Worm (Caenorhabditis elegans): ENCODE measurements around the gene Y17G9B.5.

The Y17G9B.5 gene

DNA sequence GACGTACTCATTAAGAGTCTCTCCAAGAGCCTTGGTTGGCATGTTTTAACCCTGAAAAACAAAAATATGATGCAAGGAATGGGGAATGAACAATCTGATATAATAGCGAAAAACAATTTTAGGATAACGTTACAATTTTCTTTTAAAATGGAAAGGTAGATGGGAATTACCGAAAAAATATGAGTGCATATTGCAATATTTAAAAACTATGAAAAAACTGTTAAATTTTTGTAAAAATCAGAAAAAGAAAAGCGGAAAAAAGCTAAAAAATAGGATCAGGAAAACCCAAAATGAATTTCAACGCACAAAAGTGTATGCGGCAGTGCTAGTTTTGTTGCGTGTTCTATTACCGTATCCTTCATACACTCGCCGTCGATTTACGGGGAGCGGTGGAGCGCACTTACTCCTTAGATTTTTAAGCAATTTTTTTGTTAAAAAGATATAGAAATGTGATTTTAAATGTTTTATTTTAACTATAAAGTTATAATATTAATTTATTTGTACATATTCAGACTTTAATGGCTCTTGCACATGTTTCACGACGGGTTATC lies at the start of gene Y17G9B.5, which contains the start of gene rpl-20 (continued):
- TF ChIP-seq snpc-1.3 (tag; optimal IDR thresholded peaks at IDR 0.05; ENCODE audit: insufficient read depth) (peak; percentile 99), attf-6 (GFP tag; IDR thresholded peaks at IDR 0.05) (peak; percentile 94), lin-26 (GFP tag; IDR thresholded peaks at IDR 0.05) (peak; percentile 90), tlf-1 (GFP tag; optimal IDR thresholded peaks at IDR 0.05) (peak; percentile 100), mcd-1 (GFP tag; IDR thresholded peaks at IDR 0.05) (peak; percentile 100), xnd-1 (tag; optimal IDR thresholded peaks at IDR 0.05) (peak; percentile 92), nhr-179 (tag; optimal IDR thresholded peaks at IDR 0.05) (no peak), F37B4.10 (GFP tag; IDR thresholded peaks at IDR 0.05) (peak; percentile 99), efl-1 (GFP tag; optimal IDR thresholded peaks at IDR 0.05) (peak; percentile 93), K12H6.12 (tag; optimal IDR thresholded peaks at IDR 0.05) (peak; percentile 99), F57A8.1 (GFP tag; optimal IDR thresholded peaks at IDR 0.05) (peak; percentile 84), sea-2 (GFP tag; IDR thresholded peaks at IDR 0.05) (peak; percentile 91), F23B12.7 (tag; optimal IDR thresholded peaks at IDR 0.05; ENCODE audit: insufficient read depth) (peak; percentile 99), sdz-38 (tag; optimal IDR thresholded peaks at IDR 0.05) (no peak), attf-3 (GFP tag; conservative IDR thresholded peaks at IDR 0.05) (peak; percentile 87), snpc-1.1 (tag; optimal IDR thresholded peaks at IDR 0.05; ENCODE audit: insufficient read depth) (peak; percentile 92), gei-17 (GFP tag; optimal IDR thresholded peaks at IDR 0.05) (peak; percentile 94), C17E4.6 (GFP tag; IDR thresholded peaks at IDR 0.05) (peak; percentile 99), rpc-1 (optimal IDR thresholded peaks at IDR 0.05) (peak; percentile 45), rpc-1 (tag; optimal IDR thresholded peaks at IDR 0.05) (peak; percentile 14), Y53G8AR.9 (GFP tag; conservative IDR thresholded peaks at IDR 0.05) (peak; percentile 100), athp-1 (tag; optimal IDR thresholded peaks at IDR 0.05) (peak; percentile 100), hmg-20 (GFP tag; IDR thresholded peaks at IDR 0.05) (peak; percentile 98), sptf-2 (GFP tag; optimal IDR thresholded peaks at IDR 0.05) (peak; percentile 84), ceh-58 (GFP tag; IDR thresholded peaks at IDR 0.05) (0 out of 2 replicates have a peak, but pooled peaks have one; percentile 54), repo-1 (tag; optimal IDR thresholded peaks at IDR 0.05) (peak; percentile 99), ztf-28 (GFP tag; IDR thresholded peaks at IDR 0.05) (peak; percentile 95), bed-1 (GFP tag; IDR thresholded peaks at IDR 0.05) (0 out of 2 replicates have a peak, but pooled peaks have one; percentile 85), Y79H2A.3 (GFP tag; conservative IDR thresholded peaks at IDR 0.05) (peak; percentile 97), madf-8 (GFP tag; conservative IDR thresholded peaks at IDR 0.05) (peak; percentile 94), nfya-1 (tag; optimal IDR thresholded peaks at IDR 0.05; ENCODE audit: borderline replicate concordance, insufficient read depth) (no peak), hlh-12 (tag; optimal IDR thresholded peaks at IDR 0.05) (no peak), akir-1 (GFP tag; optimal IDR thresholded peaks at IDR 0.05) (peak; percentile 80), ztf-3 (GFP tag; optimal IDR thresholded peaks at IDR 0.05) (peak; percentile 98), ztf-25 (GFP tag; IDR thresholded peaks at IDR 0.05) (peak; percentile 88), mxl-1 (tag; optimal IDR thresholded peaks at IDR 0.05) (no peak), ceh-79 (tag; optimal IDR thresholded peaks at IDR 0.05) (peak; percentile 90), F55B11.4 (tag; optimal IDR thresholded peaks at IDR 0.05; ENCODE audit: borderline replicate concordance, insufficient read depth) (no peak), lag-1 (GFP tag; IDR thresholded peaks at IDR 0.05) (peak; percentile 90; the same call in 1 of the 2 replicates), ekl-4 (GFP tag; IDR thresholded peaks at IDR 0.05) (peak; percentile 99), ceh-91 (GFP tag; IDR thresholded peaks at IDR 0.05) (peak; percentile 99), lin-35 (GFP tag; optimal IDR thresholded peaks at IDR 0.05) (peak; percentile 49 to 100 (median 90)), F52B5.7 (tag; optimal IDR thresholded peaks at IDR 0.05) (peak; percentile 94), F49E8.2 (tag; optimal IDR thresholded peaks at IDR 0.05; ENCODE audit: insufficient read depth) (peak; percentile 98), let-607 (tag; optimal IDR thresholded peaks at IDR 0.05) (peak; percentile 95 to 97), ceh-27 (GFP tag; optimal IDR thresholded peaks at IDR 0.05) (peak; percentile 99), Y53F4B.3 (GFP tag; IDR thresholded peaks at IDR 0.05) (peak; percentile 91)

Measured in whole organism, young adult.